Worm (Caenorhabditis elegans): ENCODE results near the gene rin-1.

rin-1 gene

ce11 chrV:14832121-14832788 is 16.9 kb upstream of the rin-1 start:
- TF ChIP-seq pha-4 (tag; optimal IDR thresholded peaks at IDR 0.05): peak; percentile 58
- no peak for TF ChIP-seq nhr-11 (tag; optimal IDR thresholded peaks at IDR 0.05)

- peak; percentile 8 for TF ChIP-seq nhr-25 (tag; optimal IDR thresholded peaks at IDR 0.05)
- TF ChIP-seq mml-1 (tag; optimal IDR thresholded peaks at IDR 0.05): no peak
- TF ChIP-seq nhr-11 (tag; optimal IDR thresholded peaks at IDR 0.05): no peak
- TF ChIP-seq lin-39 (tag; optimal IDR thresholded peaks at IDR 0.05): peak; percentile 41
- peak; percentile 31 for TF ChIP-seq unc-62 (GFP tag; optimal IDR thresholded peaks at IDR 0.05)
- TF ChIP-seq lsy-12 (tag; optimal IDR thresholded peaks at IDR 0.05): no peak
- TF ChIP-seq R02D3.7 (tag; optimal IDR thresholded peaks at IDR 0.05): no peak
- no peak for TF ChIP-seq tbx-2 (tag; optimal IDR thresholded peaks at IDR 0.05)
- TF ChIP-seq ZK546.5 (tag; optimal IDR thresholded peaks at IDR 0.05): no peak
- TF ChIP-seq unc-39 (tag; optimal IDR thresholded peaks at IDR 0.05): no peak
- peak; percentile 70 for TF ChIP-seq elt-1 (tag; optimal IDR thresholded peaks at IDR 0.05)
- TF ChIP-seq ceh-9 (tag; optimal IDR thresholded peaks at IDR 0.05): no peak
- no peak for TF ChIP-seq ceh-28 (tag; optimal IDR thresholded peaks at IDR 0.05)
- TF ChIP-seq nhr-67 (tag; optimal IDR thresholded peaks at IDR 0.05): no peak
- no peak for TF ChIP-seq fos-1 (tag; optimal IDR thresholded peaks at IDR 0.05)
- TF ChIP-seq elt-2 (tag; optimal IDR thresholded peaks at IDR 0.05): no peak
- no peak for TF ChIP-seq skn-1 (tag; optimal IDR thresholded peaks at IDR 0.05)
- TF ChIP-seq zag-1 (tag; optimal IDR thresholded peaks at IDR 0.05): no peak
- TF ChIP-seq sea-2 (GFP tag; optimal IDR thresholded peaks at IDR 0.05): no peak
- no peak for TF ChIP-seq eor-1 (tag; optimal IDR thresholded peaks at IDR 0.05)
- no peak for TF ChIP-seq hmg-11 (tag; optimal IDR thresholded peaks at IDR 0.05)
- TF ChIP-seq nhr-77 (tag; optimal IDR thresholded peaks at IDR 0.05): no peak
- no peak for TF ChIP-seq ztf-11 (tag; optimal IDR thresholded peaks at IDR 0.05)
- TF ChIP-seq nhr-23 (tag; optimal IDR thresholded peaks at IDR 0.05): no peak
- TF ChIP-seq lin-15B (tag; optimal IDR thresholded peaks at IDR 0.05): no peak
- TF ChIP-seq nhr-12 (tag; optimal IDR thresholded peaks at IDR 0.05): no peak
These were observed 16.2 kb upstream of the rin-1 start for ce11 chrV:14831460-14832120.

- TF ChIP-seq hmg-11 (tag; optimal IDR thresholded peaks at IDR 0.05): no peak
- peak; percentile 17 for TF ChIP-seq lin-39 (tag; optimal IDR thresholded peaks at IDR 0.05)
- no peak for TF ChIP-seq unc-62 (GFP tag; optimal IDR thresholded peaks at IDR 0.05)
- TF ChIP-seq nhr-67 (tag; optimal IDR thresholded peaks at IDR 0.05): no peak
- peak; percentile 5 for TF ChIP-seq nhr-43 (tag; optimal IDR thresholded peaks at IDR 0.05; ENCODE audit: poor library complexity, severe bottlenecking)
- no peak for TF ChIP-seq fkh-2 (tag; optimal IDR thresholded peaks at IDR 0.05)
- peak; percentile 92 for TF ChIP-seq pqm-1 (tag; optimal IDR thresholded peaks at IDR 0.05)
- peak; percentile 96 for TF ChIP-seq elt-2 (tag; optimal IDR thresholded peaks at IDR 0.05)
- TF ChIP-seq fkh-10 (GFP tag; optimal IDR thresholded peaks at IDR 0.05): no peak
- peak; percentile 44 for TF ChIP-seq pha-4 (tag; optimal IDR thresholded peaks at IDR 0.05)
- no peak for TF ChIP-seq sea-2 (GFP tag; optimal IDR thresholded peaks at IDR 0.05)
- no peak for TF ChIP-seq egl-5 (tag; optimal IDR thresholded peaks at IDR 0.05)
- no peak for TF ChIP-seq ceh-28 (tag; optimal IDR thresholded peaks at IDR 0.05)
- TF ChIP-seq mdl-1 (tag; optimal IDR thresholded peaks at IDR 0.05): no peak
- no peak for TF ChIP-seq elt-3 (tag; optimal IDR thresholded peaks at IDR 0.05)
- TF ChIP-seq zag-1 (tag; optimal IDR thresholded peaks at IDR 0.05): no peak
- TF ChIP-seq nhr-11 (tag; optimal IDR thresholded peaks at IDR 0.05): no peak
- TF ChIP-seq nhr-23 (tag; optimal IDR thresholded peaks at IDR 0.05): peak; percentile 39
- peak; percentile 48 for TF ChIP-seq nhr-25 (tag; optimal IDR thresholded peaks at IDR 0.05)
- TF ChIP-seq R02D3.7 (tag; optimal IDR thresholded peaks at IDR 0.05): no peak
- TF ChIP-seq nhr-12 (tag; optimal IDR thresholded peaks at IDR 0.05): no peak
- no peak for TF ChIP-seq daf-12 (tag; optimal IDR thresholded peaks at IDR 0.05)
- no peak for TF ChIP-seq nfya-1 (tag; optimal IDR thresholded peaks at IDR 0.05; ENCODE audit: insufficient read depth)
- TF ChIP-seq jun-1 (tag; optimal IDR thresholded peaks at IDR 0.05): peak; percentile 8
- TF ChIP-seq ceh-82 (tag; optimal IDR thresholded peaks at IDR 0.05): no peak
- peak; percentile 24 for TF ChIP-seq snpc-4 (tag; optimal IDR thresholded peaks at IDR 0.05)
- no peak for TF ChIP-seq lin-15B (tag; optimal IDR thresholded peaks at IDR 0.05)
- TF ChIP-seq elt-1 (tag; optimal IDR thresholded peaks at IDR 0.05): no peak
- no peak for TF ChIP-seq nhr-76 (tag; optimal IDR thresholded peaks at IDR 0.05)
- TF ChIP-seq tbx-2 (tag; optimal IDR thresholded peaks at IDR 0.05): no peak
- TF ChIP-seq fos-1 (tag; optimal IDR thresholded peaks at IDR 0.05): no peak
- TF ChIP-seq nhr-237 (tag; optimal IDR thresholded peaks at IDR 0.05): no peak
These were observed 15.1 kb upstream of the rin-1 start for ce11 chrV:14830267-14831175.

Data from whole organism, L3 larva.